Fruit fly (Drosophila melanogaster) whole organism, embryonic: ENCODE data around the gene Mst98Cb.

Source experiments
- Bdp1 ChIP-seq: fragments of 200-800 bp; sonication (Bioruptor generic); optimal IDR thresholded peaks from 3 replicates; lab custom pipeline; 2016; ENCODE audit warnings: missing biosample characterization, missing genetic modification characterization
- CG10979 ChIP-seq: fragments of 200-800 bp; sonication (Bioruptor generic); optimal IDR thresholded peaks from 2 replicates; lab custom pipeline; 2018; ENCODE audit warnings: missing biosample characterization, mild to moderate bottlenecking, missing genetic modification characterization, moderate library complexity
- CG11085 ChIP-seq: fragments of 200-800 bp; sonication (Bioruptor generic); IDR thresholded peaks from 2 replicates; pipeline ENCODE4 v1.3.6; 2022; ENCODE audit warnings: missing biosample characterization, missing genetic modification characterization
- CG11398 ChIP-seq: fragments of 200-800 bp; sonication (Bioruptor generic); optimal IDR thresholded peaks from 2 replicates; lab custom pipeline; 2016; ENCODE audit warnings: missing biosample characterization, missing genetic modification characterization
- CG12155 ChIP-seq: fragments of 200-800 bp; sonication (Bioruptor generic); optimal IDR thresholded peaks from 3 replicates; lab custom pipeline; 2016; ENCODE audit warnings: missing biosample characterization, missing genetic modification characterization
- CG12236 ChIP-seq: fragments of 200-800 bp; sonication (Bioruptor generic); optimal IDR thresholded peaks from 2 replicates; lab custom pipeline; 2016; ENCODE audit warnings: missing biosample characterization, missing genetic modification characterization
- CG12769 ChIP-seq: fragments of 200-800 bp; sonication (Bioruptor generic); optimal IDR thresholded peaks from 2 replicates; lab custom pipeline; 2019; ENCODE audit warnings: missing biosample characterization, mild to moderate bottlenecking, missing genetic modification characterization, moderate library complexity
- CG1529 ChIP-seq: fragments of 200-800 bp; sonication (Bioruptor generic); optimal IDR thresholded peaks from 3 replicates; lab custom pipeline; 2018; ENCODE audit warnings: missing biosample characterization, missing genetic modification characterization
- CG1603 ChIP-seq: fragments of 200-800 bp; sonication (Bioruptor generic); optimal IDR thresholded peaks from 2 replicates; lab custom pipeline; 2019; ENCODE audit warnings: missing biosample characterization, mild to moderate bottlenecking, missing genetic modification characterization, moderate library complexity
- CG18619 ChIP-seq: fragments of 200-800 bp; sonication (Bioruptor generic); optimal IDR thresholded peaks from 3 replicates; lab custom pipeline; 2017; ENCODE audit warnings: missing biosample characterization, mild to moderate bottlenecking, missing genetic modification characterization
- CG2712 ChIP-seq: fragments of 200-800 bp; optimal IDR thresholded peaks from 3 replicates; lab custom pipeline; 2019; ENCODE audit warnings: missing biosample characterization, mild to moderate bottlenecking, missing genetic modification characterization, moderate library complexity
- CG34224 ChIP-seq: fragments of 200-800 bp; sonication (Bioruptor generic); IDR thresholded peaks from 3 replicates; pipeline ENCODE4 v1.3.6; 2022; ENCODE audit warnings: missing biosample characterization, missing genetic modification characterization; ENCODE audit not compliant: partially characterized antibody
- CG3838 ChIP-seq: fragments of 200-800 bp; sonication (Bioruptor generic); optimal IDR thresholded peaks from 3 replicates; lab custom pipeline; 2016; ENCODE audit warnings: missing biosample characterization, missing genetic modification characterization
- CG4707 ChIP-seq: fragments of 200-800 bp; sonication (Bioruptor generic); optimal IDR thresholded peaks from 2 replicates; lab custom pipeline; 2018; ENCODE audit warnings: missing biosample characterization, mild to moderate bottlenecking, missing genetic modification characterization, moderate library complexity
- CG6175 ChIP-seq: fragments of 200-800 bp; sonication (Bioruptor generic); IDR thresholded peaks from 3 replicates; pipeline ENCODE4 v1.3.6; 2022; ENCODE audit warnings: missing biosample characterization, missing genetic modification characterization
- CG8944 ChIP-seq: fragments of 200-800 bp; sonication (Bioruptor generic); optimal IDR thresholded peaks from 3 replicates; lab custom pipeline; 2016; ENCODE audit warnings: missing biosample characterization, missing genetic modification characterization
- Camta ChIP-seq: fragments of 200-800 bp; sonication (Bioruptor generic); optimal IDR thresholded peaks from 2 replicates; lab custom pipeline; 2016; ENCODE audit warnings: missing biosample characterization, missing genetic modification characterization
- CrebB ChIP-seq: fragments of 200-800 bp; sonication (Bioruptor generic); optimal IDR thresholded peaks from 3 replicates; lab custom pipeline; 2018; ENCODE audit warnings: missing biosample characterization, mild to moderate bottlenecking, missing genetic modification characterization
- Deaf1 ChIP-seq: fragments of 200-800 bp; optimal IDR thresholded peaks from 3 replicates; lab custom pipeline; 2019; ENCODE audit warnings: missing biosample characterization, mild to moderate bottlenecking, missing genetic modification characterization, moderate library complexity
- Ets97D ChIP-seq: fragments of 200-800 bp; sonication (Bioruptor generic); optimal IDR thresholded peaks from 3 replicates; lab custom pipeline; 2016; ENCODE audit warnings: missing biosample characterization, missing genetic modification characterization
- Fer2 ChIP-seq: fragments of 200-800 bp; sonication (Bioruptor generic); optimal IDR thresholded peaks from 2 replicates; lab custom pipeline; 2018; ENCODE audit warnings: missing biosample characterization, mild to moderate bottlenecking, missing genetic modification characterization, moderate library complexity
- Fer3 ChIP-seq: fragments of 200-800 bp; sonication (Bioruptor generic); optimal IDR thresholded peaks from 2 replicates; lab custom pipeline; 2018; ENCODE audit warnings: missing biosample characterization, mild to moderate bottlenecking, missing genetic modification characterization, moderate library complexity
- H2.0 ChIP-seq: fragments of 200-800 bp; sonication (Bioruptor generic); IDR thresholded peaks from 2 replicates; pipeline ENCODE4 v1.3.6; 2022; ENCODE audit warnings: missing biosample characterization, missing genetic modification characterization
- HmgD ChIP-seq: fragments of 200-800 bp; sonication (Bioruptor generic); optimal IDR thresholded peaks from 3 replicates; lab custom pipeline; 2016; ENCODE audit warnings: missing biosample characterization, missing genetic modification characterization
- Hr3 ChIP-seq: fragments of 200-800 bp; sonication (Bioruptor generic); optimal IDR thresholded peaks from 3 replicates; lab custom pipeline; 2016; ENCODE audit warnings: missing biosample characterization, missing genetic modification characterization
- Lpt ChIP-seq: fragments of >200 bp; optimal IDR thresholded peaks from 2 replicates; lab custom pipeline; 2018; ENCODE audit warnings: missing biosample characterization, missing genetic modification characterization
- MBD-R2 ChIP-seq: fragments of 200-800 bp; sonication (Bioruptor generic); IDR thresholded peaks from 2 replicates; pipeline ENCODE4 v1.3.6; 2022; ENCODE audit warnings: missing biosample characterization, missing genetic modification characterization
- MESR4 ChIP-seq: fragments of 200-800 bp; sonication (Bioruptor generic); optimal IDR thresholded peaks from 2 replicates; lab custom pipeline; 2018; ENCODE audit warnings: missing biosample characterization, mild to moderate bottlenecking, missing genetic modification characterization, moderate library complexity
- Myb ChIP-seq: fragments of 200-800 bp; sonication (Bioruptor generic); optimal IDR thresholded peaks from 2 replicates; lab custom pipeline; 2016; ENCODE audit warnings: missing biosample characterization, missing genetic modification characterization
- NK7.1 ChIP-seq: fragments of 200-800 bp; sonication (Bioruptor generic); optimal IDR thresholded peaks from 3 replicates; lab custom pipeline; 2016; ENCODE audit warnings: missing biosample characterization, missing genetic modification characterization
- Poxn ChIP-seq: fragments of 200-800 bp; sonication (Bioruptor generic); IDR thresholded peaks from 2 replicates; pipeline ENCODE4 v1.3.6; 2022; ENCODE audit warnings: missing biosample characterization, missing genetic modification characterization
- Tbp ChIP-seq: fragments of >200 bp; optimal IDR thresholded peaks from 2 replicates; lab custom pipeline; 2018; ENCODE audit warnings: missing biosample characterization, missing genetic modification characterization
- ap ChIP-seq: fragments of 200-800 bp; sonication (Bioruptor generic); IDR thresholded peaks from 2 replicates; pipeline ENCODE4 v1.3.6; 2022; ENCODE audit warnings: missing biosample characterization, missing genetic modification characterization
- cato ChIP-seq: fragments of 200-800 bp; sonication (Bioruptor generic); optimal IDR thresholded peaks from 2 replicates; lab custom pipeline; 2016; ENCODE audit warnings: missing biosample characterization, missing genetic modification characterization, borderline replicate concordance
- chn ChIP-seq: fragments of 200-800 bp; sonication (Bioruptor generic); optimal IDR thresholded peaks from 2 replicates; lab custom pipeline; 2016; ENCODE audit warnings: missing biosample characterization, missing genetic modification characterization
- dm ChIP-seq: fragments of 200-800 bp; sonication (Bioruptor generic); optimal IDR thresholded peaks from 3 replicates; lab custom pipeline; 2016; ENCODE audit warnings: missing biosample characterization, missing genetic modification characterization
- dmrt99B ChIP-seq: fragments of 200-800 bp; sonication (Bioruptor generic); optimal IDR thresholded peaks from 2 replicates; lab custom pipeline; 2018; ENCODE audit warnings: missing biosample characterization, mild to moderate bottlenecking, missing genetic modification characterization, moderate library complexity
- esg ChIP-seq: fragments of 200-800 bp; sonication (Bioruptor generic); conservative IDR thresholded peaks from 2 replicates; pipeline ENCODE4 v1.3.6; 2022; ENCODE audit warnings: missing biosample characterization, missing genetic modification characterization
- fd3F ChIP-seq: fragments of 200-800 bp; sonication (Bioruptor generic); optimal IDR thresholded peaks from 2 replicates; lab custom pipeline; 2018; ENCODE audit warnings: missing biosample characterization, mild to moderate bottlenecking, missing genetic modification characterization, moderate library complexity
- fru ChIP-seq: fragments of >200 bp; optimal IDR thresholded peaks from 2 replicates; lab custom pipeline; 2017
- gem ChIP-seq: fragments of 200-800 bp; sonication (Bioruptor generic); optimal IDR thresholded peaks from 2 replicates; lab custom pipeline; 2019; ENCODE audit warnings: missing biosample characterization, mild to moderate bottlenecking, missing genetic modification characterization, moderate library complexity
- maf-S ChIP-seq: fragments of 200-800 bp; sonication (Bioruptor generic); optimal IDR thresholded peaks from 2 replicates; lab custom pipeline; 2016; ENCODE audit warnings: missing biosample characterization, missing genetic modification characterization
- nerfin-2 ChIP-seq: fragments of 200-800 bp; sonication (Bioruptor generic); IDR thresholded peaks from 2 replicates; pipeline ENCODE4 v1.3.6; 2022; ENCODE audit warnings: missing biosample characterization, missing genetic modification characterization; ENCODE audit not compliant: partially characterized antibody
- otp ChIP-seq: fragments of 200-800 bp; sonication (Bioruptor generic); IDR thresholded peaks from 3 replicates; pipeline ENCODE4, ENCODE4 v1.3.6; 2022; ENCODE audit warnings: missing biosample characterization, missing genetic modification characterization
- pita ChIP-seq: fragments of 200-800 bp; sonication (Bioruptor generic); optimal IDR thresholded peaks from 2 replicates; lab custom pipeline; 2017; ENCODE audit warnings: missing biosample characterization, mild to moderate bottlenecking, missing genetic modification characterization
- pzg ChIP-seq: fragments of 200-800 bp; sonication (Bioruptor generic); optimal IDR thresholded peaks from 3 replicates; lab custom pipeline; 2018; ENCODE audit warnings: missing biosample characterization, mild to moderate bottlenecking, missing genetic modification characterization, moderate library complexity
- scrt ChIP-seq: fragments of 200-800 bp; sonication (Bioruptor generic); optimal IDR thresholded peaks from 2 replicates; lab custom pipeline; 2018; ENCODE audit warnings: missing biosample characterization, mild to moderate bottlenecking, missing genetic modification characterization, moderate library complexity
- sima ChIP-seq: fragments of 200-800 bp; sonication (Bioruptor generic); optimal IDR thresholded peaks from 2 replicates; lab custom pipeline; 2016; ENCODE audit warnings: missing biosample characterization, missing genetic modification characterization
- sisA ChIP-seq: fragments of 200-800 bp; sonication (Bioruptor generic); IDR thresholded peaks from 2 replicates; pipeline ENCODE4 v1.3.6; 2022; ENCODE audit warnings: missing biosample characterization, missing genetic modification characterization
- sna ChIP-seq: fragments of 200-800 bp; sonication (Bioruptor generic); IDR thresholded peaks from 2 replicates; pipeline ENCODE4 v1.3.6; 2022; ENCODE audit warnings: missing biosample characterization, missing genetic modification characterization; ENCODE audit not compliant: partially characterized antibody
- toy ChIP-seq: fragments of 200-800 bp; sonication (Bioruptor generic); IDR thresholded peaks from 2 replicates; pipeline ENCODE4 v1.3.6; 2022; ENCODE audit warnings: missing biosample characterization, missing genetic modification characterization
- trh ChIP-seq: fragments of 200-800 bp; sonication (Bioruptor generic); optimal IDR thresholded peaks from 2 replicates; lab custom pipeline; 2016; ENCODE audit warnings: missing biosample characterization, missing genetic modification characterization
- tup ChIP-seq: fragments of 200-800 bp; sonication (Bioruptor generic); optimal IDR thresholded peaks from 2 replicates; lab custom pipeline; 2016; ENCODE audit warnings: missing biosample characterization, mild to moderate bottlenecking, missing genetic modification characterization, moderate library complexity

Mst98Cb gene

dm6 chr3R:28340606-28340999 lies 48.0 kb downstream of the Mst98Cb start (continued):
- no peak for TF ChIP-seq maf-S (GFP tag; lab: Kevin White, UChicago)
- TF ChIP-seq CG1529, result no peak
- TF ChIP-seq HmgD, result no peak
- TF ChIP-seq scrt (GFP tag; lab: Kevin White, UChicago), result no peak
- no peak for TF ChIP-seq fd3F (GFP tag; lab: Kevin White, UChicago)
- TF ChIP-seq sima (GFP tag; lab: Kevin White, UChicago), result no peak
- TF ChIP-seq CG12155 (GFP tag; lab: Kevin White, UChicago), result no peak
- peak; percentile 37 for TF ChIP-seq CG10979 (tag; lab: Kevin White, UChicago)
- TF ChIP-seq MBD-R2 (GFP tag; lab: Robert Waterston, UW), result no peak; the same call in 1 of the 2 replicates
- TF ChIP-seq toy (GFP tag; lab: Robert Waterston, UW), result no peak
- no peak for TF ChIP-seq CG6175 (GFP tag; lab: Robert Waterston, UW)
- TF ChIP-seq CG11085 (GFP tag; lab: Robert Waterston, UW), result no peak
- TF ChIP-seq Fer3 (tag; lab: Kevin White, UChicago), result no peak
- no peak for TF ChIP-seq Camta
- TF ChIP-seq Hr3 (GFP tag; lab: Kevin White, UChicago), result no peak
- no peak for TF ChIP-seq Bdp1 (GFP tag; lab: Kevin White, UChicago)
- TF ChIP-seq trh (GFP tag; lab: Kevin White, UChicago), result no peak
- no peak for TF ChIP-seq dm (GFP tag; lab: Kevin White, UChicago)
- no peak for TF ChIP-seq Myb (GFP tag; lab: Kevin White, UChicago)
- no peak for TF ChIP-seq NK7.1
- TF ChIP-seq tup, result no peak
- no peak for TF ChIP-seq sna
- TF ChIP-seq Poxn (GFP tag; lab: Robert Waterston, UW), result no peak
- TF ChIP-seq pita (GFP tag; lab: Kevin White, UChicago), result no peak
- no peak for TF ChIP-seq pzg (GFP tag; lab: Kevin White, UChicago)
- no peak for TF ChIP-seq cato (GFP tag; lab: Kevin White, UChicago)
- no peak for TF ChIP-seq CG8944 (GFP tag; lab: Kevin White, UChicago)
- no peak for TF ChIP-seq fru (lab: Kevin White, UChicago)
- no peak for TF ChIP-seq CG2712 (tag; lab: Kevin White, UChicago)
- no peak for TF ChIP-seq Tbp (GFP tag; lab: Kevin White, UChicago)
- no peak for TF ChIP-seq dmrt99B (tag; lab: Kevin White, UChicago)
- no peak for TF ChIP-seq Ets97D (GFP tag; lab: Kevin White, UChicago)
- TF ChIP-seq Lpt (GFP tag; lab: Kevin White, UChicago), result no peak
- no peak for TF ChIP-seq CG12236 (GFP tag; lab: Kevin White, UChicago)
- no peak for TF ChIP-seq CG3838
- 0 out of 2 replicates have a peak, but pooled peaks have one; percentile 8 for TF ChIP-seq esg (GFP tag; lab: Robert Waterston, UW)
- TF ChIP-seq CG11398 (GFP tag; lab: Kevin White, UChicago), result no peak
- no peak for TF ChIP-seq ap (GFP tag; lab: Robert Waterston, UW)
- TF ChIP-seq Deaf1, result no peak
- TF ChIP-seq CG12769 (tag; lab: Kevin White, UChicago), result no peak
- TF ChIP-seq CG4707, result no peak
- no peak for TF ChIP-seq H2.0 (GFP tag; lab: Robert Waterston, UW)
- no peak for TF ChIP-seq Fer2 (tag; lab: Kevin White, UChicago)
- TF ChIP-seq CG34224, result no peak
- TF ChIP-seq sisA (GFP tag; lab: Robert Waterston, UW), result no peak
- TF ChIP-seq CG18619 (GFP tag; lab: Kevin White, UChicago), result no peak
- peak; percentile 22 for TF ChIP-seq MESR4 (GFP tag; lab: Kevin White, UChicago)
- no peak for TF ChIP-seq otp
- no peak for TF ChIP-seq CG1603
- no peak for TF ChIP-seq gem
- no peak for TF ChIP-seq CrebB
- no peak for TF ChIP-seq chn (GFP tag; lab: Kevin White, UChicago)
- TF ChIP-seq nerfin-2 (GFP tag; lab: Robert Waterston, UW), result no peak
